Worm (Caenorhabditis elegans) whole organism, late embryonic: ENCODE results near the gene ZC412.10.
A peak's percentile ranks its signal among the peaks of the same experiment; 100 is the strongest.

Experiments
- C38D4.7 ChIP-seq: fragments of 200-800 bp; sonication (Bioruptor generic); optimal IDR thresholded peaks from 2 replicates; lab custom pipeline; 2018; ENCODE audit warnings: mild to moderate bottlenecking, missing genetic modification characterization, moderate library complexity, missing compliant biosample characterization
- ceh-2 ChIP-seq: sonication (generic microtip); optimal IDR thresholded peaks from 2 replicates; lab custom pipeline; 2016; ENCODE audit warnings: missing genotype, missing genetic modification characterization, missing compliant biosample characterization
- ceh-22 ChIP-seq: sonication (generic microtip); optimal IDR thresholded peaks from 2 replicates; lab custom pipeline; 2017; ENCODE audit warnings: missing biosample characterization, missing genetic modification characterization
- ceh-30 ChIP-seq: fragments of 150-350 bp; optimal IDR thresholded peaks from 2 replicates; lab custom pipeline; 2014; ENCODE audit warnings: missing biosample characterization, missing genetic modification characterization
- ceh-48 ChIP-seq: sonication (generic microtip); optimal IDR thresholded peaks from 2 replicates; lab custom pipeline; 2016; ENCODE audit warnings: missing genetic modification characterization, inconsistent platforms, missing compliant biosample characterization
- dve-1 ChIP-seq: sonication (generic microtip); optimal IDR thresholded peaks from 2 replicates; lab custom pipeline; 2017; ENCODE audit warnings: antibody characterized with exemption, mild to moderate bottlenecking, missing genetic modification characterization, missing compliant biosample characterization
- ets-4 ChIP-seq: sonication (generic microtip); optimal IDR thresholded peaks from 2 replicates; lab custom pipeline; 2016; ENCODE audit warnings: missing genetic modification characterization, missing compliant biosample characterization
- fkh-10 ChIP-seq: fragments of 150-350 bp; optimal IDR thresholded peaks from 2 replicates; lab custom pipeline; 2014; ENCODE audit warnings: missing biosample characterization, missing genetic modification reagents, missing genetic modification characterization
- nhr-11 ChIP-seq: fragments of 150-350 bp; optimal IDR thresholded peaks from 2 replicates; lab custom pipeline; 2014; ENCODE audit warnings: missing biosample characterization, missing genetic modification characterization
- pax-1 ChIP-seq: fragments of 150-350 bp; optimal IDR thresholded peaks from 2 replicates; lab custom pipeline; 2014; ENCODE audit warnings: missing biosample characterization, missing genetic modification characterization
- pha-4 ChIP-seq: fragments of 150-350 bp; optimal IDR thresholded peaks from 2 replicates; lab custom pipeline; 2018; ENCODE audit warnings: missing biosample characterization, missing genetic modification reagents, missing genetic modification characterization
- pqm-1 ChIP-seq: sonication (generic microtip); optimal IDR thresholded peaks from 2 replicates; lab custom pipeline; 2016; ENCODE audit warnings: missing genetic modification characterization, missing compliant biosample characterization
- unc-55 ChIP-seq: sonication (generic microtip); optimal IDR thresholded peaks from 2 replicates; lab custom pipeline; 2017; ENCODE audit warnings: missing biosample characterization, missing genetic modification reagents, missing genetic modification characterization
- zip-5 ChIP-seq: sonication (generic microtip); optimal IDR thresholded peaks from 2 replicates; lab custom pipeline; 2016; ENCODE audit warnings: missing genetic modification characterization, missing compliant biosample characterization

DNA sequence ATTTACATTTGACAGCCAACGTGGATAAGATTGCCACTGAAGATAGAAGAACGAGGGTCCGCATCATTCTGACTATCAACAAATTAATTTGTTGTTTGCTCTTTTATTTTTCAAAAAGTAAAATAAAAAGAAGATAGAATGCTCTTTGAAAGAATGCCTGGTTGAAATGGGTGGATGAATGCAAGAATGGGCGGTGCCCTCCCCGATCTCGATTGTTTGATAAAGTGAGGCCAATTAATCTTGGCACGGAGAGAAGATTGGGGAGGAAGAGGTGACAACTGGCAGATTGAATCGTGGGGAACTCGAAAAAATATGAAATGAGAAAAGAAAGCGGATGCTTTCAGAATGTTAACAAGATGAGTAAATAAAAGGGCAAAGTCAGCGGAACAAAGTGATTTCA is 5.3 kb downstream of the ZC412.10 start, which contains the start of gene ZC412.3:
- TF ChIP-seq ceh-2 (tag; lab: Kevin White, UChicago) (no peak), C38D4.7 (no peak), pha-4 (tag; lab: Kevin White, UChicago) (no peak), unc-55 (GFP tag; lab: Kevin White, UChicago) (peak; percentile 10), nhr-11 (tag; lab: Kevin White, UChicago) (no peak), fkh-10 (GFP tag; lab: Kevin White, UChicago) (no peak), zip-5 (tag; lab: Kevin White, UChicago) (no peak), ceh-30 (tag; lab: Kevin White, UChicago) (no peak), ceh-22 (tag; lab: Kevin White, UChicago) (no peak), dve-1 (no peak), pqm-1 (tag; lab: Kevin White, UChicago) (no peak), ets-4 (tag; lab: Kevin White, UChicago) (no peak), pax-1 (tag; lab: Kevin White, UChicago) (no peak), ceh-48 (tag; lab: Kevin White, UChicago) (no peak)
